Fruit fly (Drosophila melanogaster): ENCODE data around the gene beat-VII.

Gene beat-VII

DNA sequence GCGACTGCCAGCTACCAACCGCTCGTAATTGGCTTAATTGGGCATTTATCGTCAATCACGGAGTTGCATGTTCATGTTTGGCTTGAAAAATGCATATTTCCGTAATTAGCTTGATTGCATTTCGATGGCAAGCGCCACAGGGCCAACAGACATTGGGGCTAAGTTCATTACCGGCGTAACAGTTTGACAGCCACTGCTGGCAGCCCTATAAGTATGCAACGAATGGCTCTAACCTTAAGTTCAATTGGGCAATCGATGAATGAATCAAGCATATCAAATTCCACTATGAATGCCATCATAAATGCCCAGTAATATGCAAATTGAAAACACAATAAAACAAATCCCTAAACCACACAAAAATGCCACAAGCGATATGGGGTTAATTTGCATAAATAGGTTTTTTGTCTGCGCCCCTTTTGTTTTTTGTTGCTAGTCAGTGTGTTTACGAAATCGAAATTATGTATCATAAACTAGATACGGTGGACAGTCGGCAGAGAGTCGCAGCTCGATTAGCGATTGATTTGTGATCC, 26.3 kb downstream of the beat-VII start:
- TF ChIP-seq CTCF (optimal IDR thresholded peaks at IDR 0.05) = no peak
- TF ChIP-seq CG8478 (optimal IDR thresholded peaks at IDR 0.05) = no peak

DNA sequence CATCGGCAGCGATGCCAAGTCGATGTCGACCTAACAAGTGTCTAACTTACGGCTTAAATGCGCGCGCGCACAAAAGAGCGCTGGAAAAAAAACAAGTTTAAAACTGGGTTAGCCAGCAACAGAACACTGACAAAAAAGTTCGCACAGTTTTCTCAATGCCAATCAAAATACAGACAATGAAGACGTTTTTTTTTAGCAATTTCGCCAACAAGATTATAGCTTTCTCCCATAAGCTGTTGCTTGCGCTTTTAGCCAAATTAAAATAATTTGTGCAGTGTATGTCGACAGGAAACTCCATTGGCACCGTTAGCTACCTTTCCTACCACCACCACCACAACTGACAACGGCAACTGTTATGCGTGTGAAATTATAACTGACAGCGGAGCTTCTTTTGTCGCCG, 27.2 kb downstream of the beat-VII start:
- TF ChIP-seq CG8478 (optimal IDR thresholded peaks at IDR 0.05) = no peak
- no peak for TF ChIP-seq CTCF (optimal IDR thresholded peaks at IDR 0.05)

- TF ChIP-seq CG8478 (optimal IDR thresholded peaks at IDR 0.05) (no peak), CTCF (optimal IDR thresholded peaks at IDR 0.05) (no peak)
These were observed 42.2 kb downstream of the beat-VII start, which contains the start of gene TwdlD for dm6 chr3R:26639503-26640075. Gene TwdlD, plus strand, starts transcription at chr3R:26640025.

DNA sequence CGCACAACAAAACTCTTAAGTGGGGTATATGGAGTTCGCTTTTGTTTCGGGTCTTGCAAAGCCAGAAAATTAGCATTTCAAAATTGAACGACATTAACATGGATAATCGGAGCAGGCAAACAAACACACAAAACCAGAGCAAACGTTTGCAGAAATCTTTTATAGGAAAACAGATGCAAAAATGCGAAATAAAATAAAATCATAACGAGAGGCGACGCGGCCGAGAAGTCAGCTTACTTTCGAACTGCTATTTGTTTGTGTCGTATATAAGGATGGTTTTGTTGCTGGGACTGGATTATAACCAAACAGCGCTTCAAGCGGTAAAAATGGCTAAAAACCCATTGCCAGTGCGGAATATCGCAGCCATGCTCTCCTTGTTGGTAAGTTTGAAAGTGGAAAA, 45.4 kb downstream of the beat-VII start, which contains the start of gene TwdlS:
Gene TwdlS (plus strand): TSS at position 301 of the 400 bp plus-strand sequence.
- TF ChIP-seq CTCF (optimal IDR thresholded peaks at IDR 0.05) (no peak), CG8478 (optimal IDR thresholded peaks at IDR 0.05) (no peak)

DNA sequence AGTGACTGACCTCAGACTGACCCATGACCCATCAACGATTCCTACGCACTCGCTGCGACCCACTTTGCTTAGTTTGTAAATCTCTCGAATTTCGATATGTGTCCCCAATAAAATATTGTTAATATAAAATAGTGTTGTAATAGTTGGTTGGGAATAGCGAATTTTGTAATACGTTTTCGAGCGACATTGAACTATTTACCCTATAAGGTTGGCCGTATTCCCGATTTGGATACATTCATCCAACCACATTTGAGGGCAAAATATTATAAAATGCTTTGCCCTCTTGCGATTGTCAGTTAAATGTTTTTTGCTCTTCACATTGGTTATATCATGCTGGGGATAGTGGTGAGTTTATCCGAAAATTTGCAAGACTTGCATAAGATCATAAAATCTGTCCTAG, 47.2 kb downstream of the beat-VII start, which contains the start of gene TwdlR:
Gene TwdlR (plus strand): TSS at position 301 of the 400 bp plus-strand sequence.
- TF ChIP-seq CG8478 (optimal IDR thresholded peaks at IDR 0.05) (no peak), CTCF (optimal IDR thresholded peaks at IDR 0.05) (no peak)

dm6 chr3R:26633432-26633831, 48.3 kb downstream of the beat-VII start, which contains the start of gene TwdlH:
Gene TwdlH, plus strand, starts transcription at chr3R:26633732.
- TF ChIP-seq CG8478 (optimal IDR thresholded peaks at IDR 0.05) (no peak), CTCF (optimal IDR thresholded peaks at IDR 0.05) (no peak)

dm6 chr3R:26633010-26633409, 48.8 kb downstream of the beat-VII start:
- TF ChIP-seq CTCF (optimal IDR thresholded peaks at IDR 0.05) = no peak
- TF ChIP-seq CG8478 (optimal IDR thresholded peaks at IDR 0.05) = no peak

DNA sequence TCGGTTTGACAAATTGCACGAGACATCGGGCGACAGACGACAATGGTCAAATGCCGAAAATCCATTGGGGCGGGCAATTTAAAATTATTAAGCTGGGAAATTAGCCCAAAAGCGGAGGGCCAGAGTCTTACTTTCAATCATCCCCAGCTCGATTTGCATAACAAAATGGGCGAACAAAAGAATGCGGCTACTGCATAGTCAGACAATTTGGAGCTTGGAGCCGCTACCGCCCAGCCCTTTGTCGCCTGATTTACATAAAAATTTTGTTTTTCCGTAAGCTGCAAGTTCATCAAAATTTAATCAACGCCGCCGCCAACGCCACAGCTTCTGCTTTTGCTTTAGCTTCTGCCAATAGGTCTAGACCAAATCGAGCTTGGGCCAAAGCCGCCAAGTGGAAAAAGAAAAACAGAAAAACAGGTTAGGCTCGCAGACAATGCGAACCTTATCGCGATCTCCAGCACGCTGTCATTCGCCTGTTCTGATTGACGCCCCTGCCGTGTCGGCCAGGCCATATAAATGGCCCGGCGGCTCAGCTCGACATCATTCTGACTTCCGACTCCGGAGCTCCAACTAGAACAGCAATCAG, 50.3 kb downstream of the beat-VII start, which contains the start of gene TwdlN:
Gene TwdlN (plus strand): TSS at position 536 of the 586 bp plus-strand sequence.
- TF ChIP-seq CTCF (optimal IDR thresholded peaks at IDR 0.05) (no peak), CG8478 (optimal IDR thresholded peaks at IDR 0.05) (no peak)

DNA sequence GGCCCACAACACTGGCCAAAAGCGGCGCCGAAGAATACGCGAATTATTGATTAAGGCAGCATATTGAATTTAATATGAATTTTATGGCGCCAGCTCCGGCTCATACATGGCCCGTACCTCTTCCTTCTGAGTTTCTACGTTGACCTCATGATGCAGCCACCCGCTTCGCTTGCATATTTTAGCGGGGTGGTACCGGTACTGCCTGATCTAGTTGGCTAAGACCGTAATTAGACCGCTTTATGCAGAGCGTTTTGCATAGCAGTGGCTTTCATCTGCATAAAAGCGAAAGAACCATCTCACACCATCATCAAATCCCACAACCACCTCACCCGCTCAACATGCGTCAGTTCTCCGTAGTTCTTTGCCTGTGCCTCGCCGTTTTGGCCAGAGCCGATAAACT, 52.1 kb downstream of the beat-VII start, which contains the start of gene TwdlJ:
Gene TwdlJ (plus strand): TSS at position 301 of the 400 bp plus-strand sequence.
- TF ChIP-seq CG8478 (optimal IDR thresholded peaks at IDR 0.05) (no peak), CTCF (optimal IDR thresholded peaks at IDR 0.05) (no peak)

dm6 chr3R:26628624-26629023, 53.1 kb downstream of the beat-VII start, which contains the start of gene TwdlK:
Gene TwdlK, minus strand, starts transcription at chr3R:26628724.
- TF ChIP-seq CTCF (optimal IDR thresholded peaks at IDR 0.05) = no peak

DNA sequence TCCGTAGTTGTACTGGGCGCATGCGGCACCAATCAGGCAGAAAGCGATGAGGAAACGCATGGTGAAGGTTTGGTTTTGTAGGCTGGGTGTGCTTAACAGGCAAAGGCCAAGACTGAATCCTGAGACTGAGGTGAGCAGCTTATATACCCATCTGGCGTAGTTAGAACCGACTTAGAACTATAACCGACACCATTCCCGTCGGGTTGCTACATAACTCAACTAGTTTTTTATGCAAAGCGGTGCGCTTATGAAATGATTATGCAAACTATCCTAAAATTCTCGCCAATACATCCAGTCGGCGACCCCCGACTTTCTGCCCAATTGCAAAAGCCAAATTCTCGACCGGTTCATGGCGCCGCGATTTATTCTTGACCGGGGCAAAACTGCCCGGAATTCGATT, 55.1 kb downstream of the beat-VII start, which contains the start of gene TwdlO:
Gene TwdlO (minus strand): TSS at position 101 of the 400 bp plus-strand sequence.
- TF ChIP-seq CG8478 (optimal IDR thresholded peaks at IDR 0.05) (no peak), CTCF (optimal IDR thresholded peaks at IDR 0.05) (no peak)

dm6 chr3R:26625552-26625951, 56.2 kb downstream of the beat-VII start, which contains the start of gene TwdlL:
Gene TwdlL, minus strand, starts transcription at chr3R:26625652.
- TF ChIP-seq CG8478 (optimal IDR thresholded peaks at IDR 0.05) (no peak), CTCF (optimal IDR thresholded peaks at IDR 0.05) (no peak)

- TF ChIP-seq CTCF (optimal IDR thresholded peaks at IDR 0.05) (no peak), CG8478 (optimal IDR thresholded peaks at IDR 0.05) (no peak)
These were observed 58.2 kb downstream of the beat-VII start, which contains the start of gene TwdlB for dm6 chr3R:26623493-26623956. Gene TwdlB, minus strand, starts transcription at chr3R:26623543.

- no peak for TF ChIP-seq CTCF (optimal IDR thresholded peaks at IDR 0.05)
- no peak for TF ChIP-seq CG8478 (optimal IDR thresholded peaks at IDR 0.05)
These were observed 60.4 kb downstream of the beat-VII start, which contains the start of gene TwdlP for dm6 chr3R:26621314-26621813. Gene TwdlP, minus strand, starts transcription at chr3R:26621364.

DNA sequence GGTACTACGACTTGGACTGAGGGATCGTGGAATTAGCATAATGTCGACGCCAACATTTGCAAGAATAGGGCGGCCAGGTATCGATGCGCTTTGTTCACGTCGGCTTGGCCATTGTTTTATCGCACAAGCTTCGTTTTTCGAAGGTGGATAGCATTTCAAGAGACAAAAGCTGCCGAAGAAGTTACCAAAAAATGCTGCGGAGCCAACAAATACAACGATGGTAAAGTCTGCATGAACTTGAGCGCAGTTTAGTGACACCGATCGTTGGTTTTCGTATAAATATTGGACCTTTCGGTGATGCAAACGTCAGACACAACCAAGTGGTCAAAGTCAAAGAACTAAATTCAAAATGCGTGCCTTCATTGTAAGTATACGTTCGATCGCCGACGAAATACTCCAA, 62.9 kb downstream of the beat-VII start, which contains the start of gene TwdlM:
Gene TwdlM (plus strand): TSS at position 301 of the 400 bp plus-strand sequence.
- TF ChIP-seq CG8478 (optimal IDR thresholded peaks at IDR 0.05) (no peak), CTCF (optimal IDR thresholded peaks at IDR 0.05) (no peak)
